Fruit fly (Drosophila melanogaster) whole organism, wandering third instar larva: ENCODE measurements around the gene CG34296.

Source experiments
- Abd-B ChIP-seq: fragments of >200 bp; optimal IDR thresholded peaks from 2 replicates; lab custom pipeline; 2017; ENCODE audit warnings: missing biosample characterization, missing genetic modification characterization
- Sp1 ChIP-seq: fragments of 200-800 bp; sonication (Bioruptor generic); optimal IDR thresholded peaks from 3 replicates; lab custom pipeline; 2019; ENCODE audit warnings: missing biosample characterization, mild to moderate bottlenecking, missing genetic modification characterization, moderate library complexity
- br ChIP-seq: fragments of 200-800 bp; sonication (Bioruptor generic); optimal IDR thresholded peaks from 2 replicates; lab custom pipeline; 2016; ENCODE audit warnings: missing biosample characterization, missing genetic modification characterization
- dmrt93B ChIP-seq: fragments of 200-800 bp; sonication (Bioruptor generic); optimal IDR thresholded peaks from 2 replicates; lab custom pipeline; 2018; ENCODE audit warnings: missing biosample characterization, mild to moderate bottlenecking, missing genetic modification characterization
- fru ChIP-seq: fragments of 200-800 bp; sonication (Bioruptor generic); optimal IDR thresholded peaks from 3 replicates; lab custom pipeline; 2016; ENCODE audit warnings: missing biosample characterization, mild to moderate bottlenecking, missing genetic modification characterization
- pan ChIP-seq: fragments of >200 bp; optimal IDR thresholded peaks from 2 replicates; lab custom pipeline; 2017
- psq ChIP-seq: fragments of 200-800 bp; sonication (Bioruptor generic); optimal IDR thresholded peaks from 3 replicates; lab custom pipeline; 2017; ENCODE audit warnings: missing biosample characterization, mild to moderate bottlenecking, missing genetic modification characterization, moderate library complexity

- TF ChIP-seq dmrt93B (GFP tag; lab: Kevin White, UChicago): no peak
- TF ChIP-seq br: no peak
- TF ChIP-seq pan: no peak
- no peak for TF ChIP-seq Sp1 (GFP tag; lab: Kevin White, UChicago)
- no peak for TF ChIP-seq fru
- TF ChIP-seq Abd-B: no peak
- TF ChIP-seq psq (GFP tag; lab: Kevin White, UChicago): no peak
These were observed 27.1 kb downstream of the CG34296 start for dm6 chr3R:29749304-29750066.
